Worm (Caenorhabditis elegans): ENCODE data around the gene erfa-3.

Gene erfa-3

DNA sequence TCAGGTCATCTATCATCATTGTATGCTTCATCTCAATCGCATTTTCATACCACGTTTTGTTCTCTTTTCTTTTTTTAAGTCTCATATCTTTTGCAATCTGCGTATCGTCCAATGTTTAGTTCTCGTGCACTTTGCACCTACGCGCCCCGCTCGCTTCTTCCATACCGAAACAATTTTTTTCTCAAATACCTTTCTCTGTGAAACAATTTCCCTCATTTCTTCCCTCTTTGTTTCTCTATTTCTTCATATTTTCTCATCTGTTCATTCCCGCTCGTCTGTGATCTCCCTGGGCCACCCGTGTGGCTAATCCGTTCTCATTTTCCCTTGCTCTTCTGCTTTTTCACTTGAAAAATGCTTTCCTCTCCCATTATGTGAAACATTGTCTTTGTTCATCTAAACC, 27.4 kb upstream of the erfa-3 start:
- TF ChIP-seq jun-1 (tag; optimal IDR thresholded peaks at IDR 0.05) (no peak), nhr-20 (tag; optimal IDR thresholded peaks at IDR 0.05) (peak; percentile 44), mep-1 (tag; optimal IDR thresholded peaks at IDR 0.05) (peak; percentile 25), lin-35 (GFP tag; optimal IDR thresholded peaks at IDR 0.05) (peak in 1 of 2 experiments; percentile 6), snu-23 (GFP tag; optimal IDR thresholded peaks at IDR 0.05) (peak; percentile 13), ceh-88 (GFP tag; IDR thresholded peaks at IDR 0.05) (no peak), C34B4.2 (tag; optimal IDR thresholded peaks at IDR 0.05) (no peak), irx-1 (tag; optimal IDR thresholded peaks at IDR 0.05) (no peak), swsn-7 (tag; optimal IDR thresholded peaks at IDR 0.05) (peak; percentile 16), elt-3 (tag; optimal IDR thresholded peaks at IDR 0.05) (no peak), nhr-19 (GFP tag; conservative IDR thresholded peaks at IDR 0.05) (no peak), blmp-1 (tag; optimal IDR thresholded peaks at IDR 0.05) (peak; percentile 22), lin-14 (GFP tag; optimal IDR thresholded peaks at IDR 0.05) (peak; percentile 84), fkh-8 (tag; optimal IDR thresholded peaks at IDR 0.05) (peak; percentile 6), mdl-1 (tag; optimal IDR thresholded peaks at IDR 0.05) (peak in 1 of 2 experiments; percentile 15), rnt-1 (tag; optimal IDR thresholded peaks at IDR 0.05) (peak; percentile 41), nhr-11 (tag; optimal IDR thresholded peaks at IDR 0.05) (no peak), Y116A8C.19 (tag; optimal IDR thresholded peaks at IDR 0.05; ENCODE audit: borderline replicate concordance) (no peak), nhr-76 (tag; optimal IDR thresholded peaks at IDR 0.05) (no peak), nhr-71 (tag; optimal IDR thresholded peaks at IDR 0.05) (peak; percentile 48), mef-2 (tag; optimal IDR thresholded peaks at IDR 0.05) (no peak), lsy-2 (tag; optimal IDR thresholded peaks at IDR 0.05) (peak in 1 of 2 experiments; percentile 47), dsc-1 (tag; optimal IDR thresholded peaks at IDR 0.05) (peak; percentile 50), hpl-2 (GFP tag; optimal IDR thresholded peaks at IDR 0.05) (no peak), tbx-2 (tag; optimal IDR thresholded peaks at IDR 0.05) (peak; percentile 32), nhr-85 (tag) (peak; percentile 3), efl-1 (optimal IDR thresholded peaks at IDR 0.05) (peak in 1 of 2 experiments; percentile 25), efl-1 (GFP tag; optimal IDR thresholded peaks at IDR 0.05 in 1 of 2) (no peak), elt-2 (tag; optimal IDR thresholded peaks at IDR 0.05) (no peak), nhr-47 (tag; optimal IDR thresholded peaks at IDR 0.05) (no peak)

ce11 chrV:11134296-11134695, 21.4 kb upstream of the erfa-3 start, which contains the start of gene glb-3:
glb-3 (plus strand) TSS chrV:11134596.
- TF ChIP-seq lin-13 (GFP tag; optimal IDR thresholded peaks at IDR 0.05): no peak
- no peak for TF ChIP-seq C04F5.9 (tag; optimal IDR thresholded peaks at IDR 0.05)
- no peak for TF ChIP-seq mdl-1 (tag; optimal IDR thresholded peaks at IDR 0.05)
- no peak for TF ChIP-seq lin-39 (tag; optimal IDR thresholded peaks at IDR 0.05)
- no peak for TF ChIP-seq zip-4 (GFP tag; optimal IDR thresholded peaks at IDR 0.05)
- TF ChIP-seq nhr-84 (tag; optimal IDR thresholded peaks at IDR 0.05): no peak

ce11 chrV:11133516-11133915, 20.6 kb upstream of the erfa-3 start:
- peak; percentile 78 for TF ChIP-seq fkh-4 (tag; optimal IDR thresholded peaks at IDR 0.05; ENCODE audit: borderline replicate concordance)
- peak; percentile 96 for TF ChIP-seq dsc-1 (tag; optimal IDR thresholded peaks at IDR 0.05)
- TF ChIP-seq nhr-71 (tag; optimal IDR thresholded peaks at IDR 0.05): no peak

DNA sequence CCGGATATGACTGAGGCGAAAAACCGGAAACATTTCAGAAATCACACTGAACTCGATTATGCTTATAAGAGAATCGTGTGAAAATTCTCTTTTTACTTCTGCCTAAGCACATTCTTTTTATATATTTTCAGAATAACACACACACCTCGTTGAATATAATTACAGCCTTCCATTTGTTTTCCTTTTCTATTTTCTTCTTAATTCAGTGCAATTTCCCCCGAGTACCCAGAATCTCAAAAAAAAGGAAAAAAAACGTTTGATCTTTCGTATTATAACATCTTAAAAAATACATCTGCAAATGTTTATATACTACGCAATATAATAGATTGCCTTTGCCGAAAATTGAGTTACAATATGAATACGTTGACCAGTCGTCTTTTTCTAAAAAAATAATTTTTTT, 18.9 kb upstream of the erfa-3 start:
- TF ChIP-seq mef-2 (tag; optimal IDR thresholded peaks at IDR 0.05) (no peak), nhr-84 (tag; optimal IDR thresholded peaks at IDR 0.05) (no peak), mdl-1 (tag; optimal IDR thresholded peaks at IDR 0.05) (no peak), egl-13 (tag; optimal IDR thresholded peaks at IDR 0.05) (no peak), rnt-1 (tag; optimal IDR thresholded peaks at IDR 0.05) (no peak), ama-1 (optimal IDR thresholded peaks at IDR 0.05) (no peak), hpl-2 (GFP tag; optimal IDR thresholded peaks at IDR 0.05) (no peak), nhr-11 (tag; optimal IDR thresholded peaks at IDR 0.05) (peak; percentile 0), ceh-90 (tag; optimal IDR thresholded peaks at IDR 0.05) (no peak), pag-3 (tag; optimal IDR thresholded peaks at IDR 0.05; ENCODE audit: borderline replicate concordance, insufficient read depth) (no peak), nhr-19 (GFP tag; conservative IDR thresholded peaks at IDR 0.05) (no peak), lin-35 (GFP tag; optimal IDR thresholded peaks at IDR 0.05) (no peak), pqm-1 (tag; optimal IDR thresholded peaks at IDR 0.05) (no peak), lir-3 (tag; optimal IDR thresholded peaks at IDR 0.05; ENCODE audit: poor library complexity) (no peak), skn-1 (tag; optimal IDR thresholded peaks at IDR 0.05) (no peak), lin-14 (GFP tag; optimal IDR thresholded peaks at IDR 0.05) (peak; percentile 6), ceh-82 (tag; optimal IDR thresholded peaks at IDR 0.05) (no peak), snu-23 (GFP tag; optimal IDR thresholded peaks at IDR 0.05) (no peak), fkh-8 (tag; optimal IDR thresholded peaks at IDR 0.05) (peak; percentile 54), aha-1 (tag; optimal IDR thresholded peaks at IDR 0.05) (no peak), fos-1 (tag; optimal IDR thresholded peaks at IDR 0.05) (no peak), elt-2 (tag; optimal IDR thresholded peaks at IDR 0.05) (no peak), unc-86 (tag; optimal IDR thresholded peaks at IDR 0.05) (no peak), nhr-71 (tag; optimal IDR thresholded peaks at IDR 0.05) (peak; percentile 21)
